Fruit fly (Drosophila melanogaster) whole organism: Measurements from ENCODE around the gene Dus4.

Experiments
- CG8478 ChIP-seq: fragments of >200 bp; optimal IDR thresholded peaks from 2 replicates; lab custom pipeline; 2018; ENCODE audit warnings: inconsistent platforms
- Dll ChIP-seq: fragments of >200 bp; optimal IDR thresholded peaks from 2 replicates; lab custom pipeline; 2017
- EcR ChIP-seq, 2 experiments: fragments of >200 bp; optimal IDR thresholded peaks; 2 replicates each; lab custom pipeline; 2017; ENCODE audit warnings: missing biosample characterization in 2 of 2, missing genetic modification characterization in 2 of 2, missing genetic modification reagents in 2 of 2
- pan ChIP-seq: fragments of >200 bp; optimal IDR thresholded peaks from 2 replicates; lab custom pipeline; 2017
- psq ChIP-seq: fragments of >200 bp; optimal IDR thresholded peaks from 2 replicates; lab custom pipeline; 2017
- usp ChIP-seq: fragments of >200 bp; optimal IDR thresholded peaks from 2 replicates; lab custom pipeline; 2017; ENCODE audit warnings: missing biosample characterization, missing genetic modification characterization, mixed read lengths

DNA sequence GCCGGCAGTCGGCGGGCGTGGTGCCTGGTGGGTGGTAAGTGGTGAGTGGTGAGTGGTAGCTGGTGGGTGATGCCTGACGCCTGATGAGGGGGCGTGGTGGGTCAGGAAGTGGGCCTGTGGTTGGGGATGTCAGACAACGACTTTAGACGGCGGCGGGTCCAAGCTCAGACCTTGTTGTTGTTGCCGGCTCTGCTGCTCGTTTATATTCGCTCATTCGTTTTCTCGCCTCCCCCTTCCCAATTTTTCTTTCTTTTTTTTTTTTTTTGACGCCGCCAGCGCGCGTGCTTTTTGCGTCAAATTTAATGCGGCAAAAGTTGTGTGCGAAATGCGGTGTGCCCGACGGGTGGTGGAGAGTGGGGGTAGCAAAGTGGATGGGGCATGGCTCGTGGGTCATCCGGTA, 43.5 kb upstream of the Dus4 start:
- TF ChIP-seq usp (GFP tag; lab: Kevin White, UChicago): no peak
- TF ChIP-seq psq (lab: Kevin White, UChicago): no peak
- TF ChIP-seq pan: no peak
- no peak for TF ChIP-seq EcR (GFP tag; optimal IDR thresholded peaks at IDR 0.05; lab: Kevin White, UChicago)
- no peak for TF ChIP-seq Dll (lab: Kevin White, UChicago)
- TF ChIP-seq CG8478: no peak
